Worm (Caenorhabditis elegans) whole organism, mixed stage, embryonic: ENCODE measurements around the gene srh-216.

Source experiments
- ces-1 ChIP-seq: fragments of 150-350 bp; optimal IDR thresholded peaks from 2 replicates; lab custom pipeline; 2014; ENCODE audit warnings: missing biosample characterization, missing genetic modification reagents, missing genetic modification characterization
- elt-3 ChIP-seq: fragments of 150-350 bp; optimal IDR thresholded peaks from 2 replicates; lab custom pipeline; 2014; ENCODE audit warnings: missing biosample characterization, missing genetic modification characterization
- lin-13 ChIP-seq: fragments of 150-350 bp; optimal IDR thresholded peaks from 2 replicates; lab custom pipeline; 2014; ENCODE audit warnings: missing biosample characterization, missing genetic modification characterization
- lsy-2 ChIP-seq: fragments of 150-350 bp; optimal IDR thresholded peaks from 2 replicates; lab custom pipeline; 2014; ENCODE audit warnings: missing biosample characterization, missing genetic modification characterization
- nhr-237 ChIP-seq: fragments of 150-350 bp; optimal IDR thresholded peaks from 2 replicates; lab custom pipeline; 2014; ENCODE audit warnings: missing biosample characterization, missing genetic modification characterization
- nhr-28 ChIP-seq: fragments of 150-350 bp; optimal IDR thresholded peaks from 2 replicates; lab custom pipeline; 2014; ENCODE audit warnings: missing biosample characterization, missing genetic modification characterization
- pha-4 ChIP-seq: fragments of 150-350 bp; optimal IDR thresholded peaks from 2 replicates; lab custom pipeline; 2018; ENCODE audit warnings: missing biosample characterization, missing genetic modification reagents, missing genetic modification characterization
- snpc-4 ChIP-seq: fragments of 150-350 bp; optimal IDR thresholded peaks from 2 replicates; lab custom pipeline; 2014; ENCODE audit warnings: missing biosample characterization, missing genetic modification characterization

ce11 chrV:16871387-16871786 is 44.0 kb upstream of the srh-216 start, which contains the start of gene thn-4:
- TF ChIP-seq snpc-4 (tag; lab: Kevin White, UChicago) (no peak), pha-4 (no peak), lsy-2 (no peak), elt-3 (no peak), ces-1 (GFP tag; lab: Kevin White, UChicago) (no peak), nhr-237 (tag; lab: Kevin White, UChicago) (no peak), lin-13 (tag; lab: Kevin White, UChicago) (no peak), nhr-28 (tag; lab: Kevin White, UChicago) (no peak)
